Worm (Caenorhabditis elegans): Measurements from ENCODE around the gene E02H9.3.

The E02H9.3 gene

ce11 chrIII:2508518-2508917 is 49.7 kb downstream of the E02H9.3 start, which contains the start of gene Y54F10AM.6:
TSS of gene Y54F10AM.6 (plus strand) at chrIII:2508818.
- no peak for TF ChIP-seq mls-2 (tag; optimal IDR thresholded peaks at IDR 0.05)
- TF ChIP-seq sptf-1 (tag; optimal IDR thresholded peaks at IDR 0.05), result no peak
- TF ChIP-seq nhr-28 (tag; optimal IDR thresholded peaks at IDR 0.05), result no peak
- no peak for TF ChIP-seq elt-3 (tag; optimal IDR thresholded peaks at IDR 0.05)
- TF ChIP-seq ceh-83 (GFP tag; optimal IDR thresholded peaks at IDR 0.05), result no peak
- TF ChIP-seq cnd-1 (tag; optimal IDR thresholded peaks at IDR 0.05), result no peak
- TF ChIP-seq pha-4 (tag; optimal IDR thresholded peaks at IDR 0.05), result no peak
- TF ChIP-seq unc-62 (GFP tag; optimal IDR thresholded peaks at IDR 0.05), result no peak
- no peak for TF ChIP-seq snpc-4 (tag; optimal IDR thresholded peaks at IDR 0.05)
- TF ChIP-seq blmp-1 (tag; optimal IDR thresholded peaks at IDR 0.05), result no peak
- no peak for TF ChIP-seq ceh-43 (GFP tag; optimal IDR thresholded peaks at IDR 0.05)
- TF ChIP-seq lin-32 (GFP tag; optimal IDR thresholded peaks at IDR 0.05), result no peak
- no peak for TF ChIP-seq lin-13 (tag; optimal IDR thresholded peaks at IDR 0.05)
- TF ChIP-seq elt-1 (tag; optimal IDR thresholded peaks at IDR 0.05; ENCODE audit: borderline replicate concordance, insufficient read depth), result no peak
- no peak for TF ChIP-seq mep-1 (tag; optimal IDR thresholded peaks at IDR 0.05)
- TF ChIP-seq mab-5 (tag; optimal IDR thresholded peaks at IDR 0.05), result no peak
- TF ChIP-seq nhr-2 (tag; optimal IDR thresholded peaks at IDR 0.05), result no peak
